Fruit fly (Drosophila melanogaster): ENCODE data around the gene ec.
A peak's percentile ranks its signal among the peaks of the same experiment; 100 is the strongest.

- no peak for TF ChIP-seq D1 (tag; optimal IDR thresholded peaks at IDR 0.05)
- peak; percentile 54 for TF ChIP-seq EcR (GFP tag; optimal IDR thresholded peaks at IDR 0.05)
- 0 out of 2 replicates have a peak, but pooled peaks have one; percentile 47 for TF ChIP-seq CG12605 (GFP tag; IDR thresholded peaks at IDR 0.05)
- TF ChIP-seq CG8159 (tag; optimal IDR thresholded peaks at IDR 0.05): peak; percentile 27
- TF ChIP-seq Pif1A (GFP tag; optimal IDR thresholded peaks at IDR 0.05): peak; percentile 37
- TF ChIP-seq CG4496 (GFP tag; IDR thresholded peaks at IDR 0.05): peak; percentile 52; the same call in 2 of the 3 replicates
- TF ChIP-seq Snoo (tag; optimal IDR thresholded peaks at IDR 0.05): no peak
- TF ChIP-seq gl (tag; optimal IDR thresholded peaks at IDR 0.05): no peak
- TF ChIP-seq CG13204 (GFP tag; optimal IDR thresholded peaks at IDR 0.05): no peak
- no peak for TF ChIP-seq rn (GFP tag; IDR thresholded peaks at IDR 0.05)
- no peak for TF ChIP-seq CG9948 (tag; optimal IDR thresholded peaks at IDR 0.05)
- TF ChIP-seq CG34367 (tag; optimal IDR thresholded peaks at IDR 0.05): peak; percentile 33
- TF ChIP-seq CG17806 (tag; optimal IDR thresholded peaks at IDR 0.05): no peak
- TF ChIP-seq CG14655 (GFP tag; optimal IDR thresholded peaks at IDR 0.05): peak; percentile 73
These were observed 38.4 kb upstream of the ec start for dm6 chrX:3772811-3773740.

All from whole organism, pupa.